Worm (Caenorhabditis elegans) whole organism, dauer: ENCODE data around the gene srh-257.
"Not testable (repeated sequence)": the region's sequence is repeated elsewhere in the genome, so short reads cannot be mapped to it uniquely, and the experiment has no call there.

ENCODE experiments used
- unc-62 ChIP-seq: sonication (generic microtip); optimal IDR thresholded peaks from 2 replicates; lab custom pipeline; 2017; ENCODE audit warnings: missing biosample characterization, missing genetic modification reagents, missing genetic modification characterization

The srh-257 gene

DNA sequence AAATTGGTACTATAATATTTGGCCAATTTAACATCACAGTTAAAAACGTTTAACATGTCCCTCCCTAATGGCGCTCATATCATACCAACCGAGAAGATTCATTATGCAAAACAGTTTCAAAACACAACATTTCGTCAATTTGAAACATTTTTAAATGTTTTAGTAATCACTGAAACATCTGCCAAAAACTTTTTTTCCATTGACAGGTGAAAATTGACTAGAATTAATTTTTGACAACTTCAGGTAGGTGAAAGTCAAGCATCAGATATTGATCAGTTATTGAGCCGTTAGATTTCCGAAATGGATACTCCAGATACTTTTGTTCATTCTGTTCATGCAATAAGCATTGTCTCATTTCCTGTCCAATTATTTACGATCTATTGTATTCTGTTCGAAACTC is at the start of gene srh-257:
Gene srh-257, plus strand, starts transcription at position 301 of the 400 bp plus-strand sequence.
- TF ChIP-seq unc-62 (GFP tag; lab: Kevin White, UChicago), result no peak

DNA sequence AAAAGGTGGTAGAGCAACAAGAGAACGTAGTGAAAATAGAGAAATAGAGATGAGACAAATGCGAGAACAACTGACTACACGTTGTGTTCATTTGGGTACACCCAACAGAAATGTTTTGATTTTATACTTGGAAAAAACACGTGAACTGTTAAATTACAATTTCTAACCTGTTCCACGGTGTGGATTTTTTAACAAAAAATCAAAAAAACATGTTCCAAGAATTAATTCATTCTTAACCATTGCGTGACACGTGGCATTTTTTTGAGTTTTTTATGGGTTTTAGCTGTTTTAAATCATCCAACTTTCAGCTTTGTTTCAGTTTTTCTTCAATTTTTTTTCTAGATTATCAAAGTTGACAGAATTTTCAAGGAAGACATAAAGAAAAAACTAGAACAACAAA is 45.6 kb upstream of the srh-257 start, which contains the start of gene ech-1.1:
Gene ech-1.1, minus strand, starts transcription at position 101 of the 400 bp plus-strand sequence.
- TF ChIP-seq unc-62 (GFP tag; lab: Kevin White, UChicago), result not testable (repeated sequence)

DNA sequence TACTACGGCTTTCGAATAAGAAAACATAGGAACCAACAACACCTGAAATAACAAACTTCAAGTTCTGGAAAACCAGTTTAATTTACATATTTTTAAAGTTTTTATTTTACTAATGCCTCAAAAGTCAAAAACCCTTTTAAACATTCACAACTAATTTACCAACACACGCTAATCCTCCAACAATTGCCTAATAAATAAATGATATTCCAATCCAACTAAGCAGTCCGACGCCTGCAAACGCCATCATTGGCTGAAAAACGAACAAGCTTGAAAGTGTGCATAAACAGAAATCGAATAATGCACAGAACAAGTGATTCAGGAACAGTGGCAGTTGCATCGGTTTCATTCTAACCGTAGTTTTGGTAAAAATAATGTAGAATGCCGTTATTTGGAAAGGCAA is 39.3 kb upstream of the srh-257 start:
- TF ChIP-seq unc-62 (GFP tag; lab: Kevin White, UChicago), result no peak

DNA sequence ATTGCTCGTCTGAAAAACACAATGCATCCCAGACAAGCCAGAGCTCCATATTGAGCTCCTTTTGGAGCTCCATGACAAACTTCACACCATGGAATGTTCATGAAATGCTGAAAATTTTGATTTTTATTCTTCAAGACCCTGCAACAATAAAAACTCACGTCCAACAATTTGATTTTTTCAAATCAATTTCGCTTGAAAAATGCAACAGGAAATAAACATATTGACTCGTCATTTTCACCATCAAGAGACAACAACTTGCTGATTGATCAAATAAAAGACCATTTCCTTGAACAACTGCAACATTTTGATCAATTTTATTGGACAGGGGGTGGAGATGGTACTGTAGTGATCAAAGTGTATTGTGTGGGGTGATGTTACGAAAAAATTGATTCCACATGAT is 37.3 kb upstream of the srh-257 start, which contains the start of gene nhr-269:
Gene nhr-269, minus strand, starts transcription at position 101 of the 400 bp plus-strand sequence.
- no peak for TF ChIP-seq unc-62 (GFP tag; lab: Kevin White, UChicago)

DNA sequence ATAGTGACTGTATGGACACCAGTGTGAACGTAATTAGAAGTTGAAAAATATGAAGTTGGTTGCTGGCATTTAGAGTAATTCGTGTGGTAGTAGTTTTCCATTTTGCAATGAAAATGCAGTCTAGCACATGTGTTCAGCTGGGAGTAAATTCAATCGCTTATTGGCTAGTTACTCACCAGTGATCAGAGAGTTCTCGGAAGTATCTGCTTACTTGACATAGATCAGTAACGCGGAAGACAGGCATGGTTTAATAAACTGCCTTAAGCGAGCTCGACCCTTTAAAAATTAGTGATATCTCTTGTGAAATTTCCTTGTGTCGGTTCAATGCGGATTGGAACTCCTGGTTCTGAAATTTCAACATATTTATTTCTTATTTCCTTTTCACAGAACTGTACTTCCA is 30.8 kb upstream of the srh-257 start, which contains the start of gene srh-52:
Gene srh-52, minus strand, starts transcription at position 101 of the 400 bp plus-strand sequence.
- TF ChIP-seq unc-62 (GFP tag; lab: Kevin White, UChicago), result no peak

DNA sequence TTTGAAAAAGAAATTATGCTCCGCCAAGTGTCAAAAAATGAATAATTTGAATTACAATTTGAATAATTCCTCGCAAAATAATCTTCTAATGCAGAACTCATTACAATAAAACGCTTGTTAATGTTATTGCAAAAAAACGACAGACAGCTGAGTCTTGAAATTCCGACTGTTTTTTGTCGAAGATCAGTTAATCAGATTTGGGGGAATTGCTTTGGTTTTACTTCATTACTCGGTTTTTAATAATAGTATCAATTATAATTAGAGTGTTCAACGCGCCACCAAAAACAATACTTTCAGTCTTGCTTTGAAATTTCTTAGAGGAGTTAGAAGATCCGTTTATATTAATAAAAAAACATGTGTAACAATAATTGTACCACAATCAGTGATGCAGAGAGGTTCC is 29.1 kb upstream of the srh-257 start, which contains the start of gene srh-122:
Gene srh-122, minus strand, starts transcription at position 101 of the 400 bp plus-strand sequence.
- TF ChIP-seq unc-62 (GFP tag; lab: Kevin White, UChicago), result no peak

DNA sequence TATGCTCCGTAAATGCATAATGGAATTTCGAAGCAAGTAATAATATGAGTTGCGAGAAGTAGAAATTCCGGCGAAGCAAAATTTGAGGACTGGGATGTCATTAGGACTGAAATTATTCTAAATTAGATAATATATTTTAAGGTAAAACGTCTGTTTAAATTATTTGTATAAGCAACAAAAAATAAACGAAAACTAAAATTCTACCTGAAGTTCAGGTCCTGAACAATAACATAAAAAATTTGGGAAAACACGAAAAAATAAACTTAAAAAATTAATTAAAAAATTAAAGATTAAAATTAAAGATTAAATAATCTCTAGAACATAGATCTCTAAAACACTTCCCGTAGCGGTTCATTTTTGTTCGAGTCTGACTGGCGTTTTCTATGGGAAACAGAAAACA is 27.2 kb upstream of the srh-257 start, which contains the start of gene srh-251:
Gene srh-251, minus strand, starts transcription at position 101 of the 400 bp plus-strand sequence.
- no peak for TF ChIP-seq unc-62 (GFP tag; lab: Kevin White, UChicago)

DNA sequence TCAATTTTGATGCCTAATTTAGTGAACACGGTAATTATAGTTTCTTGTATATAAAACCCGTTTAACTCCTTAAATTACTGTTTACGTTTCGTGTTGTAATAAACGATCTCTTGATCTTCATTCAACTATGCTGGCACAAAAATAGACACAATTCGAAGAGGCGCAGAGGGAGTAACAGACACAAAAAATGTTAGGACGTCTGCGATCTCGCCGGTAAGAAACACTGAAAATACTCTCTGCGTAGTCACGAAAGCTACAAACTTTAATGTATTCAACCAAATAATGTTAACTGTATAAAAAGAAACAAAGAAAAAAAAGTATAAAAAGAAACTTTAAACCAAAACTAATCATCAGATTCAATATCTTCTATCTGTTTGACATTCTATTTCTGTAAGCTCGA is 26.2 kb upstream of the srh-257 start, which contains the start of gene dhs-23:
Gene dhs-23, plus strand, starts transcription at position 363 of the 400 bp plus-strand sequence.
- TF ChIP-seq unc-62 (GFP tag; lab: Kevin White, UChicago), result no peak

DNA sequence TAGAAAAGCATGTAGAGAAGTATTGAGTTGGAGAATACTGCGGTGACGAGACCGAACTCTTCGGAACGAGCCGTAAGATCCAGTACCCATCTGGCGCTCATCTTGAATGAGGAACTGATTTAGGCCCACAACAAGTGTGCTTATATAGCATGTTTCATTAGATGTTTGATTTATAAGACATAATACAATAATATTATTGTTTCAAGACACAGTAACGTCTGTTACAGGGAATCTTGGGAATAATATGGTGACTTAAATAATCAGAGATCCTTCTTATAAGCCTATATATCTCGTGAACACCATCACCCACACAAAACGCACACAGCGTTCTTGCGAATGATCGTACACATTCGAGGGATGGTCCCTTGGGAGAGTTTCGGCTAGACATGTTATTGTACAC is 23.3 kb upstream of the srh-257 start, which contains the start of gene str-88:
Gene str-88, minus strand, starts transcription at position 101 of the 400 bp plus-strand sequence.
- no peak for TF ChIP-seq unc-62 (GFP tag; lab: Kevin White, UChicago)

DNA sequence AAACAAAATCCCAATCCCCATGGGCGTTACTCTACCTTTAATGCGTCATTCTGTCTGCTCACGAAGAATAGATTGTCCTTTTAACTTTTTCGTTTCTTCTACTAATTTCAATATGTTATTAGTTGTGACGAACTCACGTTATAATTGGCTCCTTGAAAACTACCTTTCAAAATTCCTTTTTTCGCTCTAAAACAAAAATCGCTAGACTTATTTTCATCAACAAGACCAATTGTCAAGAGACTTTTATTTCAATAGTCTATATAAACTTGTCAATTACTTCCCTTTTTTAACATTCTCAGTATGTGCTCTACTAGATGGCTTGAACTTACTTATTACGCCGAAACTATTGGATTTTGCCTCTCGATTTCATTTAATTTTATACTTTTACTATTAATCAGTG is 22.3 kb upstream of the srh-257 start, which contains the start of gene str-102:
Gene str-102, plus strand, starts transcription at position 301 of the 400 bp plus-strand sequence.
- no peak for TF ChIP-seq unc-62 (GFP tag; lab: Kevin White, UChicago)

DNA sequence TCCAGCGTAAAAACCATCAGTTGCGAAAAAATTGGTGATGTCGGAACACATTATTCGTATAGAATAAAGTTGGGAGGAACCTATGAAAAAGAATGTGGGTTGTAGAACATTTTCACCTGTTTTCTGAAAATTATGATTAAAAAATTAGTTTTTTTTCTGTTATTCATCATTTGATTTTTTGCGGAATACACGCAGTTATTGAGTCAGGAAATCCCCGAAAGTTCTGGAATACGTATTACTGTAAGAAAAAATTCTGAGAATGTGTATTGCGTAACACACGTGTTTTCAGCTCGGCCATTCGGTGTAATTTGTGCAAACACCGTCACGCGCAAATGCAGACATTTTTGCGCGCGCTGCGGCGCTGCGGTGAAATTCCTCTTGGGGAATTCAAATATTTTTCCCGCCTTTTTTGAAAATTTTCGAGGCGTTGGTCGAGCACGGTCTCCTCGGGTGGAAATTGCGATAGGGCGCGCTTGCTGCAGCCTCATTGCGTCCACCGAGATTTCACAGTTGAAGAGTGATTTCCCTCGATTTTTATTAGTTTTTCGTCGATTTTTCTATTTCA is 18.1 kb upstream of the srh-257 start, which contains the start of gene srh-170:
Gene srh-170, minus strand, starts transcription at position 51 of the 565 bp plus-strand sequence.
- TF ChIP-seq unc-62 (GFP tag; lab: Kevin White, UChicago), result no peak

DNA sequence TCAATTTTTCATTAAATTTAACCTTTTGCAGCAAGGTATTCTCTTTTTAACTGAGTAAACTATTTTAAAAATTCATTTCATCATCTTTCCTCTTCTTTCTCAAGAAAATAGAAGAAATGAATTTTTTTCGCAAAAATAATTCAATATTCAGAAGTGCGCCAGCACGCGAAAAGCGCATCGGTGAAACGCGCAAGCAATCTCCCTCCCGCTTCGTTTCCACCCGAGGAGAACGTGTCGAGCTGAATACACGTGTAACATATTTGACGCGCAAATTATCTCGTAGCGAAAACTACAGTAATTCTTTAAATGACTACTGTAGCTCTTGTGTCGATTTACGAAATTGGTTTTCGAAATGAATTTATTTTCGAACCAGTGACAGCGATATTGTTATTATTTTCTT is 15.0 kb upstream of the srh-257 start:
- no peak for TF ChIP-seq unc-62 (GFP tag; lab: Kevin White, UChicago)

DNA sequence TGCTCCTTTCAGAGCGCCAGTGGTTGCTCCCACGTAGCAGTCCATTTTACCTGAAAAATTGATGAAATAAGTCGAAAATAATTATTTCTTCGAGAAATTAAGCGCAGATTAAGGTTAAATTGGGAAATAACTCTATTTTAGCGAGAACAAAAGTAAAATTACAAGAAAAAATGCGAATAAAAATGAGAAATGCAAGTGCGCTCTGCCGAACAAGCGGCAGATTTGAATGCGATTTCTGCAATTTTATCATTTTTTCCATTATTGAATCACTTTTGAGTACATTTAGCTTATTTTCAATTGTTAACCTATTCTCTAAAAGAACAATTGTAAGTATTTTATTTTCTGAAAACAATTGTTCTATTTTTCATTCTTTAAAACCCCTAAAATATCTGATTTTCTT is 12.1 kb upstream of the srh-257 start, which contains the start of gene T06E6.1:
Gene T06E6.1, minus strand, starts transcription at position 56 of the 400 bp plus-strand sequence.
- no peak for TF ChIP-seq unc-62 (GFP tag; lab: Kevin White, UChicago)

DNA sequence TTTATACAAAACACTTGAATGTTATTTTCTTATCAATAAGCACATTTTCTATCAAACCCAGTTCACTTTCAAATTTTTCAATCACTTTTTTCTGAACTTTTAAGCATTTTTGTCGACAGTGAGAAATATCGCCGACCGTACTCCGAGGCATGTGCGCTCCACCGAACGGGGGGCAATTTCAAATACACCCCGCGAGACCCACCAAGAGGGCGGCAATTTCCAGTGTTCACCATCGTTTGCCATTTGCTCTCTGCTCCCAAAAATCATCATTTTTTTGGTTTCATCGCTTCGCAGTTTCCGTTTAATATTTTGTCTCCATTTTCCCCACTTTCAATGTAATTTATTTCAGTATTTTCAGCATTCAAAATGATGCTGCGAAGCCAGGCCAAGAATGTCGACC is 11.7 kb upstream of the srh-257 start, which contains the start of gene cyb-3:
Gene cyb-3, plus strand, starts transcription at position 350 of the 400 bp plus-strand sequence.
- no peak for TF ChIP-seq unc-62 (GFP tag; lab: Kevin White, UChicago)

DNA sequence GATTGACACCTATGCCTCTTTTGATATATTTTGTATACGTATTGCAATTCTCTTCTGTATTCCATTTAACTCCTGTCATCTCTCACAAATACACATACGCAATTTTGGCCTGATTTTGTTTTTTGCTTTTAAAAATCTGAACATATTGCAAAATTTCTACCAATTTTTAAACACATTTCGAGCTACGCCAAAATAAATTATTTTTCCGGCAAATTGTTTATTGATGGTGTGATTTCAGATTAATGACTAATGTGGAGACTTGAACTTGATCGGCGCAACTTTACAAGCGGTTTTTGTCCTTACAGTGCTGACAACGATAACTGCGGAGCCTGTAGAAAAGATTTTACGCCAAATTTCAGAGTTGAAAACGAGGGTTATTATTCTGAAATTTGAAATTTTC is 9.9 kb upstream of the srh-257 start:
- TF ChIP-seq unc-62 (GFP tag; lab: Kevin White, UChicago), result no peak

DNA sequence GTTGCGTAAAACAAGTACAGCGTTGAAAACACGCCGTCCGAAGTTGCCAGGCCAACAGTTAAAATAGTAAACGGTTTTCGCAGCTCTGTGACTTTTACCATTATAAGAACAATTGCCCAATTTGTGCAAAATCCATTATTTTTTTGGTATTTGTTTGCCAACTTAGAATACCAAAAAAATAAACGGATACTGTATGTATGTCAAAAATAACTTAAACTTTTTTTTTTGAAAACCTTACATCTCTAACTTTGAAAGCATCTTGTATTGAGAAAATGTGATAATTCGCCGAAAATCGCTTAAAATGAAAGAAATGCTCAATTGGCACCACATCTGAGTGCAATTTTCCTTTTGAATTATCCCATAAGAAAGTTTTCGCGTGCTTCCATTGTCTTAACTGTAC is 8.3 kb upstream of the srh-257 start, which contains the start of gene fbxa-199:
Gene fbxa-199, minus strand, starts transcription at position 101 of the 400 bp plus-strand sequence.
- no peak for TF ChIP-seq unc-62 (GFP tag; lab: Kevin White, UChicago)
